Worm (Caenorhabditis elegans): ENCODE results near the gene clec-213.

The clec-213 gene

DNA sequence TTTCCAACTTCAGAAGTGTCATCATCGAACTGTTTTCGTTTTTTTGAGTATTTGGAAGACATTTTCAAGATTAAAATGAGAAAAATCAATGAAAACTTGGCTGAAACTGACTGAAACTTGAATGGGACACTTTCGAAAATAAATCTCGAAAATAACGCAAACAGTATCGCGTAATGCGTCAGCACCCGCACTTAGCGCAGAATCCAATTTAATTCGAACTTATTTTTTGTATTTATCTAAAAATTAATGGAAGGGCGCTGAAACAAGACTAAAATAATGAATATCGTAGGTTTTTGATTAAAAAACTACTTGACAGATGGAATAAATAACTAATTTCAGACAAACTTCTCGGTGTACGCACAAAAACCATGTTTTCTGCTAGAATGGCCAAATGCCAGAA lies 29.4 kb upstream of the clec-213 start, which contains the start of the genes snu-66 and ints-9 (continued):
- no peak for TF ChIP-seq lag-1 (GFP tag; IDR thresholded peaks at IDR 0.05)
- TF ChIP-seq dox-1 (GFP tag; IDR thresholded peaks at IDR 0.05) = 0 out of 2 replicates have a peak, but pooled peaks have one; percentile 16
- no peak for TF ChIP-seq hlh-26 (GFP tag; conservative IDR thresholded peaks at IDR 0.05)

DNA sequence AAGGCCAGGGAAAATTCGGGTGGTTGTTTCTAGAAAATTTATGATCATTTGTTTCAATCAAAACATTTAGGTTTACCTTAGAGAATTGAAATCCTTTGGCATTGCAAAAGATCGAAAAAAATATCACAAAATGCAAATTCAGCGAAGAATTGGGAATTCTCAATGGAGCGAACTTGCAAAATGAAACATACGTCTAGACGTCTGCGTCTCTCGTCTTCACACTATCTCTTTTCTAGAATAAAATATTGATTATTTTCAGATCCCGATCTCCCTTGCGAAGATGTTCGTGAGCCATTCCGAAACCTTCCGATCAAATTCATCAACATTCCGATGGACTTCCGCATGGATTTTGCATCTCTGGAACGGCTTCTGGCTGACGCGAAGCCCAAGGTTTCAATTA lies 24.6 kb upstream of the clec-213 start, which contains the start of gene ets-6:
ets-6 (minus strand) TSS at position 169 of the 400 bp plus-strand sequence.
- TF ChIP-seq B0035.1 (tag; optimal IDR thresholded peaks at IDR 0.05) = no peak
- TF ChIP-seq lir-1 (GFP tag; conservative IDR thresholded peaks at IDR 0.05) = no peak
- TF ChIP-seq mcd-1 (GFP tag; IDR thresholded peaks at IDR 0.05) = peak; percentile 93
- peak; percentile 21 for TF ChIP-seq lin-40 (tag; optimal IDR thresholded peaks at IDR 0.05)
- peak; percentile 34; the same call in 1 of the 2 replicates for TF ChIP-seq D2030.7 (GFP tag; IDR thresholded peaks at IDR 0.05)
- TF ChIP-seq tbp1 (GFP tag; optimal IDR thresholded peaks at IDR 0.05) = peak; percentile 4
- peak; percentile 17 for TF ChIP-seq snpc-3.4 (tag; optimal IDR thresholded peaks at IDR 0.05)
- no peak for TF ChIP-seq ama-1 (optimal IDR thresholded peaks at IDR 0.05)
- TF ChIP-seq ama-1 (GFP tag; optimal IDR thresholded peaks at IDR 0.05) = no peak
- no peak for TF ChIP-seq dpl-1 (GFP tag; optimal IDR thresholded peaks at IDR 0.05)
- TF ChIP-seq rcor-1 (GFP tag; IDR thresholded peaks at IDR 0.05) = peak; percentile 61
- TF ChIP-seq F57C9.4 (tag; optimal IDR thresholded peaks at IDR 0.05) = no peak
- TF ChIP-seq chd-7 (tag; optimal IDR thresholded peaks at IDR 0.05) = no peak
- TF ChIP-seq F49E8.2 (tag; optimal IDR thresholded peaks at IDR 0.05; ENCODE audit: insufficient read depth) = no peak
- TF ChIP-seq hmg-1.2 (GFP tag; IDR thresholded peaks at IDR 0.05) = peak; percentile 91
- TF ChIP-seq athp-1 (tag; optimal IDR thresholded peaks at IDR 0.05) = peak; percentile 14
- no peak for TF ChIP-seq F22D6.2 (tag; optimal IDR thresholded peaks at IDR 0.05)
- TF ChIP-seq madf-10 (tag; optimal IDR thresholded peaks at IDR 0.05) = no peak
- no peak for TF ChIP-seq bed-1 (GFP tag; IDR thresholded peaks at IDR 0.05)
- no peak for TF ChIP-seq Y67H2A.10 (GFP tag; conservative IDR thresholded peaks at IDR 0.05)
- TF ChIP-seq attf-5 (GFP tag; optimal IDR thresholded peaks at IDR 0.05) = peak; percentile 78
- no peak for TF ChIP-seq snpc-1.1 (tag; optimal IDR thresholded peaks at IDR 0.05; ENCODE audit: insufficient read depth)
- TF ChIP-seq egrh-3 (GFP tag; IDR thresholded peaks at IDR 0.05) = no peak
- TF ChIP-seq F37B4.10 (GFP tag; IDR thresholded peaks at IDR 0.05) = no peak
- TF ChIP-seq ets-4 (GFP tag; optimal IDR thresholded peaks at IDR 0.05) = no peak
- TF ChIP-seq nfyb-1 (GFP tag; IDR thresholded peaks at IDR 0.05) = no peak
- TF ChIP-seq lsy-27 (tag; optimal IDR thresholded peaks at IDR 0.05; ENCODE audit: borderline replicate concordance, insufficient read depth) = no peak
- peak; percentile 25; the same call in 1 of the 2 replicates for TF ChIP-seq ekl-4 (GFP tag; IDR thresholded peaks at IDR 0.05)
- TF ChIP-seq madf-6 (GFP tag; IDR thresholded peaks at IDR 0.05) = peak; percentile 45; the same call in 1 of the 2 replicates
- TF ChIP-seq C06A6.2 (GFP tag; conservative IDR thresholded peaks at IDR 0.05) = no peak
- no peak for TF ChIP-seq egl-18 (GFP tag; IDR thresholded peaks at IDR 0.05)
- TF ChIP-seq ztf-26 (tag; optimal IDR thresholded peaks at IDR 0.05) = no peak
- peak; percentile 33 for TF ChIP-seq lsl-1 (GFP tag; optimal IDR thresholded peaks at IDR 0.05)
- TF ChIP-seq attf-6 (GFP tag; IDR thresholded peaks at IDR 0.05) = no peak
- no peak for TF ChIP-seq ztf-6 (GFP tag; IDR thresholded peaks at IDR 0.05)
- peak; percentile 65 for TF ChIP-seq ztf-18 (tag; optimal IDR thresholded peaks at IDR 0.05)
- no peak for TF ChIP-seq Y53G8AR.9 (GFP tag; conservative IDR thresholded peaks at IDR 0.05)
- peak; percentile 10 for TF ChIP-seq efl-1 (GFP tag; optimal IDR thresholded peaks at IDR 0.05)
- TF ChIP-seq K11D2.4 (GFP tag; IDR thresholded peaks at IDR 0.05) = no peak
- TF ChIP-seq unc-62 (GFP tag; optimal IDR thresholded peaks at IDR 0.05) = no peak
- 0 out of 2 replicates have a peak, but pooled peaks have one; percentile 10 for TF ChIP-seq B0336.3 (GFP tag; IDR thresholded peaks at IDR 0.05)
- no peak for TF ChIP-seq aptf-3 (GFP tag; IDR thresholded peaks at IDR 0.05)
- no peak for TF ChIP-seq nfya-2 (GFP tag; IDR thresholded peaks at IDR 0.05)
- TF ChIP-seq lin-35 (GFP tag; optimal IDR thresholded peaks at IDR 0.05) = no peak
- peak; percentile 22 for TF ChIP-seq lin-54 (GFP tag; optimal IDR thresholded peaks at IDR 0.05)
